Fruit fly (Drosophila melanogaster): Measurements from ENCODE around the gene ca.

dm6 chr3R:29798966-29799680 lies 7.5 kb upstream of the ca start, which contains the start of the genes Rnb and Drice:
- no peak for TF ChIP-seq h (optimal IDR thresholded peaks at IDR 0.05)
- TF ChIP-seq Sin3A (optimal IDR thresholded peaks at IDR 0.05): no peak
- TF ChIP-seq Myc (optimal IDR thresholded peaks at IDR 0.05): no peak
- TF ChIP-seq psq (optimal IDR thresholded peaks at IDR 0.05): no peak
- TF ChIP-seq ttk (optimal IDR thresholded peaks at IDR 0.05): no peak

Measured in Kc167 (cell line).